Worm (Caenorhabditis elegans) whole organism, L4/young adult: ENCODE data around the gene T20B12.7.

Source experiments
- W03F9.2 ChIP-seq: fragments of 150-350 bp; optimal IDR thresholded peaks from 2 replicates; lab custom pipeline; 2014; ENCODE audit warnings: missing biosample characterization, missing genetic modification characterization
- dao-5 ChIP-seq: sonication (generic microtip); optimal IDR thresholded peaks from 2 replicates; lab custom pipeline; 2016; ENCODE audit warnings: missing genotype, missing genetic modification characterization, moderate library complexity, missing compliant biosample characterization
- him-1 ChIP-seq: sonication (generic microtip); optimal IDR thresholded peaks from 2 replicates; lab custom pipeline; 2016; ENCODE audit warnings: missing genotype, missing genetic modification reagents, missing genetic modification characterization, missing compliant biosample characterization

T20B12.7 gene

DNA sequence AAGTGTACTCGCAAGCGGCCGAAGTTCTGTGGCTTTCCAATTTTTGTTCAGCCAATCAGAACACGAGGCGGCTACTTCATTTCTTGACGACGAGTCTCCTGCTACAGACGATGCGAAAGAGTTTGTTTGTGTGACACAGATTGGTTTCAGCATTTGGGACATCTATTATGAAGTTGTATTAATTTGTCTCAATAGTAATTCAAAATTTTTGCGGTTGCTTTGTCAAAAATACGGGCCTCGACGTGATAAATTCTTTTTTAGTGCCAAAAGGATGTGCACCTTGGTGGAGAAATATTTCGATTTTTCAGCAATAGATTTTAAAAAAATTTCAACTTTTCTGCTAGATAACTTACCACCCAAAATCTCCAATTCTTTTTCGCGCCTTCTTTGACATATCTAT lies 8.3 kb downstream of the T20B12.7 start:
- TF ChIP-seq him-1 (no peak), dao-5 (no peak), W03F9.2 (no peak)

DNA sequence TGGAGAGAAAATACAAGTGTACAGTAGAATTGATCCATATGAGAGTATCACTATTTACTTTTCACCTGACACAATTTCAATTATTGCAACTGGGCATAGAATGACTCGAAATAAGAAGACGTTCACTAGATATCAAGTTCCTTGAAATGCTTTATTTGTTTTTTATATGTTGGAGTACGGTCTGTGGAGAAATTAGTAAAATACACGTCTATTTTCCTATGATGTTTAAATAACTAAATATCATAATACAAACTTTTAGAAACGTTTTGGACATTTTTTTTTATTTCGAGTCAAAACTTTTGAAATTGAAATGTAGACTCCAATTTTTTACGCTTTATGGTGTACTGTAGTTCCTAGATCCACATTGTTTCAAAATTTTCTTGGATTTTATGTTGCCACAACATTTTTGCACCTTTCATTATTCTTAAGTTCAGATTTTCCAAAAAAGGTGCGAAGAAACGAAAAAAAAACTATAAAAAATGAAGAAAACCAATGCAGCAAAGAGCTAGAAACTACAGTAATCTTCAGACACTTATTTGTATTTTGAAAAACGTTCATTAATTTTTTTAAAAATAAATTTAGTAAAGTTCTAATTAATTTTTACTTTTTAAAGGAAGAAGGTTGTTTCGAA lies 9.3 kb downstream of the T20B12.7 start:
- TF ChIP-seq him-1: no peak
- no peak for TF ChIP-seq W03F9.2

DNA sequence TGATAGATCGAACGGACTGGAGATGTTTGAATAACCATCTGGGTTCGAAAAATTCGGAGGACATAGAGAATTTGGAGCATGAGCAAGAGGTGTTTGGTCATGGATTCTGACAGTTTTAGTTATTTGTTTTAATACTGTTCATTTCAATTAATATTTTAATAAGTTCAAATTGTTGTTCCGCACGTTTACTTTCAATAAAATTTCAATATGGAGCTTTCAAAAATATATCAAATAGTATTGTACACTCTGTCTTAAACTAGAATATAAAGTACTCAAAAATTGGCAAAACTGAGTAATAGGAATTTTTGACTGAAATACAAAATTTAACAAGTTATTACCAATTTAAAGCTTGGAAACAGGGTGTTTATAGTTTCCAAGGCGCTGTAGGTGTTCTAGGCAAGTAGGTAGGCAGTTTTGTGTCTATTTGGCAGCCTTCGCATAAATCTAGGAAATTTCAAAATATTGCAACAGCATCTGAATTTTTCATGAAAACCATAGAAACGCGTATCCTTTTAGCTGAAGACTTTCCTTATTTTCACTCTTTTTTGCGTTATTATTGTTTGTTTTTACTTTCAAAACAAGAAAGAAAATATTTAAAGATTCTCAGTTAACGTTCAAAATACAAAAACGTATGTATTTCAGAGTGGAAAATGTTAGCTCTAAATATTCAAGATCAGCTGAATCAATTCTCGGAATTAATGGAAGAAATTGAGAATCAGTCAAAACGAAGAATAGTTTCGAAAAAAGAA lies 11.7 kb downstream of the T20B12.7 start, which contains the start of the genes T20B12.5 and T20B12.4:
Gene T20B12.5 (minus strand): TSS at position 101 of the 749 bp plus-strand sequence.
Gene T20B12.4 (plus strand): TSS at position 699 of the 749 bp plus-strand sequence.
- TF ChIP-seq W03F9.2: no peak
- TF ChIP-seq him-1: no peak
- no peak for TF ChIP-seq dao-5

DNA sequence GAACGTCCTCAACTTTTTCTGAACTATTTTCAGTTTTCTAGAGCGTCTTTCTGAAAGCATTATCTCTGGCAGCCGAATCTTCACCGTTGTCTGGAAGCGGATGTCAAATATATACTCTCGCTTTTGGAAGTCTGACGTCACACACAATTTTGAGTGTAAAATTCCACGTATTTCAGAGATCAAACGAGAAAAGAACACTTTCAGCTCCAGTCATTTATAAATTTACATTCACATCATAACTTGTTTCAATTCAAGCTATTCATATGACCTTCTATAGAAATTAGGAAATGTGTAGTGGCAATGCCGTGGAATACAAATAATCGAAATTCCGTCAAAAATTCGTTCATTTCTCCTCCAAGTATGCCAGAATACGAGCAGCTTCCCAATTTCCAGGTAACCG lies 13.2 kb downstream of the T20B12.7 start, which contains the start of gene F08F8.11:
Gene F08F8.11 (plus strand): TSS at position 301 of the 400 bp plus-strand sequence.
- TF ChIP-seq him-1: no peak
- no peak for TF ChIP-seq W03F9.2
- TF ChIP-seq dao-5: no peak

ce11 chrIII:7359037-7359548 lies 19.8 kb downstream of the T20B12.7 start, which contains the start of the genes eco-1 and hmgr-1:
TSS of gene eco-1 (minus strand) at chrIII:7359095.
TSS of gene hmgr-1 (plus strand) at chrIII:7359498.
- no peak for TF ChIP-seq him-1

- TF ChIP-seq him-1 (no peak), dao-5 (no peak), W03F9.2 (no peak)
Measured at ce11 chrIII:7358627-7359026, 20.2 kb downstream of the T20B12.7 start.

DNA sequence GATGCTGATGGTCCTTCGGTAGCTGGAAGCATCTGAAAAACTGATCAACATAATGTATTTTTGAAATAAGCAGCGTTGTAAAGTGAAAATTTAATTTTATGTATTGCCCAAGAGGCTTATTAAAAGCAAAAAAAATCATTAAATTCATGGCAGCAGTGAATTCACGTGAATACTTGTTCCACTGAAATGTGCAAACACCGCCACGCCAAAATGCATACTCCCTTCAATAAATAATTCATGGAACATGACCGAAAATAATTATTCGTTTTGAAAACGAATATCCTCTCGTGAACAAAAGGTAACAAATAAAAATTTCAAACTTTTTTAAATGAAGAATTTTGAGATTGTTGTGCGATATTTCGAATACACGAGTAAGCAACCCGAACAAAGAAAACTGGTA lies 21.5 kb downstream of the T20B12.7 start, which contains the start of gene F08F8.10:
Gene F08F8.10 (minus strand): TSS at position 38 of the 400 bp plus-strand sequence.
- TF ChIP-seq dao-5: no peak

DNA sequence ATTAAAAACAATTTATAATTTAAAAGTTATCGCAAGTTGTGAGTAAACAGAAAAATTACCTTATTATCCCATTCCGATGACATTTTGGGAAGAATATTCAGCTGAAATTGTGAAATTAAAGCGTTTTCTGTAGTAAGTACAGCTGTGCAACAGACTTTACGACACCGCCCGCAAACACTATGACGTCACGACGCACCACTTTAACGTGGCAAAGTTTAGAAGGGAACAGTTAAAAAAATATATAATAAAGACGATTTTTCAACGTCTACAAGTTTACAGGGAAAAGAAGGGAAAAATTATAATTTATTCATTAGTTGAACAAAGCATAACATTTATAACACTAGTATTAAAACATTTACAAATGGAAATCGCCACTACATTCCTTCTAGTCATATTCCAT lies 25.0 kb downstream of the T20B12.7 start, which contains the start of gene F08F8.9:
Gene F08F8.9 (minus strand): TSS at position 101 of the 400 bp plus-strand sequence.
- no peak for TF ChIP-seq W03F9.2
- no peak for TF ChIP-seq dao-5
- TF ChIP-seq him-1: no peak

DNA sequence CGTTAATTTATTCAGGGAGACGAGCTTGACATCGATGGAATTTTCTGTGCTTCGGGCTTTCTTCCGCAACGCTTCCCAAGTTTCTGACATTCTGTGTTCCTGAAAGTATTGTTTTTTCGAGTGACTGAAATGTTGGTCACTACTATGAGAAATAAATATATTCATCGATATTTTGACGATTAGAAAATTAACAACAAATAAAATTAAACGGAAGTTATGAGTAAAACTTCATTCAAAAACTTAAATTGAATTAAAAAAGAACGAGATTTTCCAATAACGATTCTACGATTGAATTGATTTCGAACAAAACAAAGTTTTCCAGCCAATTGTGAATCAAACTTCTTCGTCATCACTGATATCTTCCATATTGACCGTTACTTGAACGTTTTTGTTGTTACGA lies 29.8 kb downstream of the T20B12.7 start, which contains the start of gene gos-28:
Gene gos-28 (minus strand): TSS at position 101 of the 400 bp plus-strand sequence.
- no peak for TF ChIP-seq W03F9.2
- TF ChIP-seq him-1: no peak
- TF ChIP-seq dao-5: no peak

ce11 chrIII:7347049-7347448 lies 31.8 kb downstream of the T20B12.7 start, which contains the start of gene F08F8.7:
TSS of gene F08F8.7 (minus strand) at chrIII:7347149.
- TF ChIP-seq W03F9.2 (no peak), him-1 (no peak), dao-5 (no peak)

DNA sequence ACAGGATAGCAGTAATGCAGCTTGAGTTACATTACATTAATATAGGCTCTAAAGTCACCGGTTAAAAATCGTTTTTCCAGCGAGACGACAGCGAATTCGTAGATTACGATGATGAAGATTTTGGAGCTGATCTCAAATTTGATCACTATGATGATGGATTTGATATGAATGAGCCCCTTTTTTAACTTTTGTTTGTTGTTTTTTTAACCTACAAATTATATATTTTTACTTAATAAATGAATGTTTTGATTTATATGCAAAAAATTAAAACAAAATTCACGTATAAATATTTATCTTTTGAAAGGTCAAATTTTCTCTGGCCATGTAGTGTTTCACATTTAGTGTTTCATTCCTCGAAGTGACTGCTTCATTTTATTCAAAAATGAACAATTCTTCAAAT lies 35.5 kb downstream of the T20B12.7 start, which contains the start of gene F08F8.6:
Gene F08F8.6 (plus strand): TSS at position 301 of the 400 bp plus-strand sequence.
- TF ChIP-seq W03F9.2 (no peak), dao-5 (no peak), him-1 (no peak)

ce11 chrIII:7339138-7339537 lies 39.7 kb downstream of the T20B12.7 start:
- TF ChIP-seq W03F9.2: no peak

DNA sequence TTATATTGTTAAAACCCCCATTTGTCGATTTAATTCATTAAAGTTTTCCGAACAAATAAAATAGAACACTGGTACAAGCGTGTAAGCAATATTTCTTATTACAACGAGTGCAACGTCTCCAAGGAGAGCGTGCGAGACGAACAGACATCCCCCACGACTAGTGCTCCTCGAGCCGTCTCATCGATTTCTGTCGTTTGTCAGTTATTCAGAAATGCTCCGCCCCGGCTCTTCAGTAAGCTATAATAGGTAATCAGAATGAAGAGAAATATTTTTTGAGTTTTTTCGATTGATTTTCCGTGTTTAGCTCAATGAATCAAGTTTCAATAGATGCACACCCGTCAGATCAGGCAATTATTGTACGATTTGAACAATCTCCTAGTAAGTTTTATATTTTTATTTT lies 40.2 kb downstream of the T20B12.7 start, which contains the start of gene kap-1:
Gene kap-1 (plus strand): TSS at position 143 of the 400 bp plus-strand sequence.
- TF ChIP-seq W03F9.2: no peak
- TF ChIP-seq him-1: no peak
- TF ChIP-seq dao-5: no peak

DNA sequence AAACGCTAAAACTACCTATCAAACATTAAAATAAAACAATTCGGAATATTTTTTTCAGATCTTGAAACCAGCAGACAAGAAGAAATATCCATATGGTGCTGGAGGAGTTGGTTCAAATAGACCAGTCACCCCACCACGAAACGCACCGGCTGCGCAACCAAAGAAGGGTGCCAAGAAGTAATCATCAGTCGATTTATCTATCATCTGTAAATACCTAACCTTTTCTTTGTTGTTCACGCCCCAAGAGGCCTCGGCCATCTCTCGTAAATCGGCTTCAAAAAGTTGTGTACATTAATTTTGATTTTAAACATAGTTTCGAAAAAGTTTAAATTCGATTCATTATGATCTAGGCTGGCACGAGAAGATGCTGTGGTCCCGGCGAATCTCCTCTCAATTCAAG lies 40.8 kb downstream of the T20B12.7 start:
- TF ChIP-seq dao-5 (no peak), him-1 (no peak), W03F9.2 (no peak)

- TF ChIP-seq W03F9.2: peak; percentile 85
- TF ChIP-seq dao-5: no peak
- no peak for TF ChIP-seq him-1
Measured at ce11 chrIII:7336214-7336613, 42.6 kb downstream of the T20B12.7 start, which contains the start of gene gsp-2. TSS of gene gsp-2 (plus strand) at chrIII:7336587.
